Fruit fly (Drosophila melanogaster) whole organism, embryonic: ENCODE data around the gene CG34163.

Experiments used
- Abd-B ChIP-seq: fragments of 200-800 bp; sonication (Bioruptor generic); optimal IDR thresholded peaks from 2 replicates; lab custom pipeline; 2018; ENCODE audit warnings: missing biosample characterization, mild to moderate bottlenecking, missing genetic modification characterization, moderate library complexity
- B-H1 ChIP-seq: fragments of 200-800 bp; sonication (Bioruptor generic); IDR thresholded peaks from 3 replicates; pipeline ENCODE4 v1.3.6; 2022; ENCODE audit warnings: missing biosample characterization, missing genetic modification characterization
- Bgb ChIP-seq: fragments of 200-800 bp; sonication (Bioruptor generic); IDR thresholded peaks from 2 replicates; pipeline ENCODE4 v1.3.6; 2022; ENCODE audit warnings: missing biosample characterization, missing genetic modification characterization; ENCODE audit not compliant: partially characterized antibody
- CG10431 ChIP-seq: fragments of 200-800 bp; sonication (Bioruptor generic); optimal IDR thresholded peaks from 3 replicates; lab custom pipeline; 2018; ENCODE audit warnings: missing biosample characterization, mild to moderate bottlenecking, missing genetic modification characterization
- CG11456 ChIP-seq: fragments of 200-800 bp; sonication (Bioruptor generic); IDR thresholded peaks from 3 replicates; pipeline ENCODE4 v1.3.6; 2022; ENCODE audit warnings: missing biosample characterization, missing genetic modification characterization
- CG11560 ChIP-seq: fragments of 200-800 bp; sonication (Bioruptor generic); IDR thresholded peaks from 3 replicates; pipeline ENCODE4 v1.3.6; 2022; ENCODE audit warnings: missing biosample characterization, missing genetic modification characterization
- CG14014 ChIP-seq: fragments of 200-800 bp; sonication (Bioruptor generic); IDR thresholded peaks from 2 replicates; pipeline ENCODE4 v1.3.6; 2022; ENCODE audit warnings: missing biosample characterization, missing genetic modification characterization
- CG15073 ChIP-seq: fragments of 200-800 bp; sonication (Bioruptor generic); optimal IDR thresholded peaks from 2 replicates; lab custom pipeline; 2016; ENCODE audit warnings: missing biosample characterization, missing genetic modification characterization
- CG2875 ChIP-seq: fragments of 200-800 bp; sonication (Bioruptor generic); optimal IDR thresholded peaks from 2 replicates; lab custom pipeline; 2017; ENCODE audit warnings: missing biosample characterization, mild to moderate bottlenecking, missing genetic modification characterization, missing genetic modification reagents
- CG2889 ChIP-seq: fragments of 200-800 bp; sonication (Bioruptor generic); IDR thresholded peaks from 3 replicates; pipeline ENCODE4 v1.3.6; 2022; ENCODE audit warnings: missing biosample characterization, missing genetic modification characterization
- CG30403 ChIP-seq: fragments of 200-800 bp; sonication (Bioruptor generic); optimal IDR thresholded peaks from 3 replicates; lab custom pipeline; 2016; ENCODE audit warnings: missing biosample characterization, missing genetic modification characterization
- CG3407 ChIP-seq: fragments of 200-800 bp; sonication (Bioruptor generic); optimal IDR thresholded peaks from 2 replicates; lab custom pipeline; 2018; ENCODE audit warnings: missing biosample characterization, mild to moderate bottlenecking, missing genetic modification characterization
- CG42726 ChIP-seq: fragments of 200-800 bp; sonication (Bioruptor generic); IDR thresholded peaks from 2 replicates; pipeline ENCODE4 v1.3.6; 2022; ENCODE audit warnings: missing biosample characterization, missing genetic modification characterization; ENCODE audit not compliant: partially characterized antibody
- CG4282 ChIP-seq: fragments of 200-800 bp; sonication (Bioruptor generic); optimal IDR thresholded peaks from 2 replicates; lab custom pipeline; 2016; ENCODE audit warnings: missing biosample characterization, missing genetic modification characterization
- CG7963 ChIP-seq: fragments of 200-800 bp; sonication (Bioruptor generic); IDR thresholded peaks from 3 replicates; pipeline ENCODE4 v1.3.6; 2022; ENCODE audit warnings: missing biosample characterization, missing genetic modification characterization; ENCODE audit not compliant: partially characterized antibody
- CG8388 ChIP-seq: fragments of 200-800 bp; sonication (Bioruptor generic); optimal IDR thresholded peaks from 2 replicates; lab custom pipeline; 2019; ENCODE audit warnings: missing biosample characterization, mild to moderate bottlenecking, missing genetic modification characterization, moderate library complexity
- CG9215 ChIP-seq: fragments of 200-800 bp; sonication (Bioruptor generic); IDR thresholded peaks from 2 replicates; pipeline ENCODE4 v1.3.6; 2022; ENCODE audit warnings: missing biosample characterization, missing genetic modification characterization
- CG9609 ChIP-seq: fragments of 200-800 bp; sonication (Bioruptor generic); optimal IDR thresholded peaks from 3 replicates; lab custom pipeline; 2016; ENCODE audit warnings: missing biosample characterization, missing genetic modification characterization
- CrebB ChIP-seq: fragments of 200-800 bp; sonication (Bioruptor generic); optimal IDR thresholded peaks from 3 replicates; lab custom pipeline; 2018; ENCODE audit warnings: missing biosample characterization, mild to moderate bottlenecking, missing genetic modification characterization
- Dek ChIP-seq: fragments of 200-800 bp; sonication (Bioruptor generic); optimal IDR thresholded peaks from 3 replicates; lab custom pipeline; 2019; ENCODE audit warnings: missing biosample characterization, mild to moderate bottlenecking, missing genetic modification characterization, moderate library complexity
- Doc2 ChIP-seq: fragments of 200-800 bp; sonication (Bioruptor generic); IDR thresholded peaks from 2 replicates; pipeline ENCODE4 v1.3.6; 2022; ENCODE audit warnings: missing biosample characterization, missing genetic modification characterization
- Dref ChIP-seq: fragments of 200-800 bp; sonication (Bioruptor generic); IDR thresholded peaks from 2 replicates; pipeline ENCODE4 v1.3.6; 2022; ENCODE audit warnings: missing biosample characterization, missing genetic modification characterization
- Gug ChIP-seq: fragments of 200-800 bp; sonication (Bioruptor generic); IDR thresholded peaks from 4 replicates; pipeline ENCODE4 v1.3.6; 2022; ENCODE audit warnings: missing biosample characterization, missing genetic modification characterization
- Hr78 ChIP-seq, 2 experiments: fragments of 200-800 bp in 1 of 2; fragments of >200 bp in 1 of 2; sonication (Bioruptor generic) in 1 of 2; optimal IDR thresholded peaks; 2 replicates each; lab custom pipeline; 2017 to 2019; ENCODE audit warnings: missing biosample characterization in 2 of 2, missing genetic modification characterization in 2 of 2, mild to moderate bottlenecking in 1 of 2, moderate library complexity in 1 of 2
- Pdp1 ChIP-seq, 2 experiments: fragments of 200-800 bp; sonication (Bioruptor generic); optimal IDR thresholded peaks; 3 replicates each; lab custom pipeline; 2016; ENCODE audit warnings: missing biosample characterization in 2 of 2, missing genetic modification characterization in 2 of 2, mild to moderate bottlenecking in 1 of 2, moderate library complexity in 1 of 2
- Ravus ChIP-seq: fragments of 200-800 bp; sonication (Bioruptor generic); IDR thresholded peaks from 2 replicates; pipeline ENCODE4 v1.3.6; 2022; ENCODE audit warnings: missing biosample characterization, missing genetic modification characterization
- Rfx ChIP-seq: fragments of 200-800 bp; sonication (Bioruptor generic); IDR thresholded peaks from 2 replicates; pipeline ENCODE4 v1.3.6; 2022; ENCODE audit warnings: missing biosample characterization, missing genetic modification characterization
- Scr ChIP-seq: fragments of 200-800 bp; sonication (Bioruptor generic); IDR thresholded peaks from 2 replicates; pipeline ENCODE4 v1.3.6; 2022; ENCODE audit warnings: missing biosample characterization, missing genetic modification characterization; ENCODE audit not compliant: partially characterized antibody
- Stat92E ChIP-seq, 3 experiments: fragments of >200 bp in 2 of 3; fragments of 200-800 bp in 1 of 3; sonication (Bioruptor generic) in 1 of 3; optimal IDR thresholded peaks; 2 replicates each; lab custom pipeline; 2017 to 2019; ENCODE audit warnings: missing biosample characterization in 3 of 3, missing genetic modification characterization in 3 of 3, mild to moderate bottlenecking in 1 of 3, moderate library complexity in 1 of 3
- ab ChIP-seq: fragments of 200-800 bp; sonication (Bioruptor generic); optimal IDR thresholded peaks from 2 replicates; lab custom pipeline; 2016; ENCODE audit warnings: missing biosample characterization, missing genetic modification characterization
- ac ChIP-seq: fragments of 200-800 bp; sonication (Bioruptor generic); optimal IDR thresholded peaks from 3 replicates; lab custom pipeline; 2017; ENCODE audit warnings: missing biosample characterization, mild to moderate bottlenecking, missing genetic modification characterization
- ato ChIP-seq: fragments of 200-800 bp; sonication (Bioruptor generic); IDR thresholded peaks from 2 replicates; pipeline ENCODE4 v1.3.6; 2022; ENCODE audit warnings: missing biosample characterization, missing genetic modification characterization; ENCODE audit not compliant: partially characterized antibody
- bbx ChIP-seq: fragments of 200-800 bp; sonication (Bioruptor generic); IDR thresholded peaks from 2 replicates; pipeline ENCODE4 v1.3.6; 2022; ENCODE audit warnings: missing biosample characterization, missing genetic modification characterization; ENCODE audit not compliant: partially characterized antibody
- br ChIP-seq: fragments of >200 bp; optimal IDR thresholded peaks from 2 replicates; lab custom pipeline; 2017
- crol ChIP-seq: fragments of 200-800 bp; sonication (Bioruptor generic); IDR thresholded peaks from 2 replicates; pipeline ENCODE4 v1.3.6; 2022; ENCODE audit warnings: missing biosample characterization, missing genetic modification characterization
- ems ChIP-seq: fragments of 200-800 bp; sonication (Bioruptor generic); optimal IDR thresholded peaks from 3 replicates; lab custom pipeline; 2016; ENCODE audit warnings: missing biosample characterization, missing genetic modification characterization
- ewg ChIP-seq: fragments of 200-800 bp; sonication (Bioruptor generic); optimal IDR thresholded peaks from 3 replicates; lab custom pipeline; 2017; ENCODE audit warnings: mild to moderate bottlenecking, missing biosample characterization, missing genetic modification reagents, missing genetic modification characterization
- gcm2 ChIP-seq: fragments of 200-800 bp; sonication (Bioruptor generic); optimal IDR thresholded peaks from 2 replicates; lab custom pipeline; 2016; ENCODE audit warnings: missing biosample characterization, missing genetic modification characterization
- gsb-n ChIP-seq: fragments of 200-800 bp; sonication (Bioruptor generic); optimal IDR thresholded peaks from 3 replicates; lab custom pipeline; 2018; ENCODE audit warnings: missing biosample characterization, mild to moderate bottlenecking, missing genetic modification characterization
- gt ChIP-seq: fragments of 200-800 bp; sonication (Bioruptor generic); IDR thresholded peaks from 2 replicates; pipeline ENCODE4 v1.3.6; 2022; ENCODE audit warnings: missing biosample characterization, missing genetic modification characterization
- hkb ChIP-seq, 2 experiments: fragments of 200-800 bp in 1 of 2; fragments of >200 bp in 1 of 2; sonication (Bioruptor generic) in 1 of 2; IDR thresholded peaks in 1 of 2; optimal IDR thresholded peaks in 1 of 2; 2 replicates each; pipeline versions ENCODE4 v1.3.6 to Lab custom; 2017 to 2022; ENCODE audit warnings: missing biosample characterization in 1 of 2, missing genetic modification characterization in 1 of 2
- ken ChIP-seq: fragments of 200-800 bp; sonication (Bioruptor generic); IDR thresholded peaks from 3 replicates; pipeline ENCODE4 v1.3.6; 2022; ENCODE audit warnings: missing biosample characterization, missing genetic modification characterization
- lmd ChIP-seq: fragments of 200-800 bp; sonication (Bioruptor generic); IDR thresholded peaks from 2 replicates; pipeline ENCODE4 v1.3.6; 2022; ENCODE audit warnings: missing biosample characterization, missing genetic modification characterization
- sisA ChIP-seq: fragments of 200-800 bp; sonication (Bioruptor generic); IDR thresholded peaks from 2 replicates; pipeline ENCODE4 v1.3.6; 2022; ENCODE audit warnings: missing biosample characterization, missing genetic modification characterization
- sr ChIP-seq: fragments of 200-800 bp; sonication (Bioruptor generic); IDR thresholded peaks from 3 replicates; pipeline ENCODE4 v1.3.6; 2022; ENCODE audit warnings: missing biosample characterization, missing genetic modification characterization
- toy ChIP-seq: fragments of 200-800 bp; sonication (Bioruptor generic); IDR thresholded peaks from 2 replicates; pipeline ENCODE4 v1.3.6; 2022; ENCODE audit warnings: missing biosample characterization, missing genetic modification characterization
- zfh1 ChIP-seq: fragments of 200-800 bp; sonication (Bioruptor generic); IDR thresholded peaks from 3 replicates; pipeline ENCODE4 v1.3.6; 2022; ENCODE audit warnings: missing biosample characterization, missing genetic modification characterization

CG34163 gene

dm6 chr2L:12026458-12027431 is 38.7 kb downstream of the CG34163 start (continued):
- no peak for TF ChIP-seq ac (GFP tag; lab: Kevin White, UChicago)
- no peak for TF ChIP-seq Doc2 (GFP tag; lab: Robert Waterston, UW)
- TF ChIP-seq gcm2 (GFP tag; lab: Kevin White, UChicago): peak; percentile 47
- no peak for TF ChIP-seq sr (GFP tag; lab: Robert Waterston, UW)
- no peak for TF ChIP-seq CG42726 (GFP tag; lab: Robert Waterston, UW)
- TF ChIP-seq ems: no peak
- TF ChIP-seq ewg (GFP tag; lab: Kevin White, UChicago): peak; percentile 44
- peak; percentile 17 for TF ChIP-seq CG10431 (GFP tag; lab: Kevin White, UChicago)
- no peak for TF ChIP-seq toy (GFP tag; lab: Robert Waterston, UW)
- no peak for TF ChIP-seq CrebB (tag; lab: Kevin White, UChicago)
- peak; percentile 75 for TF ChIP-seq CG30403 (GFP tag; lab: Kevin White, UChicago)
- 0 out of 2 replicates have a peak, but pooled peaks have one; percentile 40 for TF ChIP-seq CG14014 (GFP tag; lab: Robert Waterston, UW)
- TF ChIP-seq Dek (tag; lab: Kevin White, UChicago): peak; percentile 7
- no peak for TF ChIP-seq br
- TF ChIP-seq CG4282: no peak
- TF ChIP-seq sisA (GFP tag; lab: Robert Waterston, UW): peak; percentile 43; the same call in 1 of the 2 replicates
- TF ChIP-seq zfh1: peak; percentile 54; the same call in 1 of the 3 replicates
- peak; percentile 35 for TF ChIP-seq Gug (GFP tag; lab: Robert Waterston, UW)
- 0 out of 2 replicates have a peak, but pooled peaks have one; percentile 35 for TF ChIP-seq Bgb
- TF ChIP-seq Abd-B: peak; percentile 29
- no peak for TF ChIP-seq CG2875 (GFP tag; lab: Kevin White, UChicago)
- no peak for TF ChIP-seq gt (GFP tag; lab: Robert Waterston, UW)
- peak; percentile 22 for TF ChIP-seq CG9609 (GFP tag; lab: Kevin White, UChicago)
- peak; percentile 28 for TF ChIP-seq CG15073
- TF ChIP-seq CG8388 (GFP tag; lab: Kevin White, UChicago): peak; percentile 46
- no peak for TF ChIP-seq gsb-n (tag; lab: Kevin White, UChicago)
- peak; percentile 37 for TF ChIP-seq Ravus (GFP tag; lab: Robert Waterston, UW)
- peak in 1 of 2 experiments; percentile 37 for TF ChIP-seq Pdp1 (GFP tag; optimal IDR thresholded peaks at IDR 0.05; lab: Kevin White, UChicago)
- no peak for TF ChIP-seq CG11560 (tag; lab: Robert Waterston, UW)
- TF ChIP-seq Hr78 (GFP tag; optimal IDR thresholded peaks at IDR 0.05; lab: Kevin White, UChicago): peak in 1 of 2 experiments; percentile 16
- TF ChIP-seq Dref (GFP tag; lab: Robert Waterston, UW): peak; percentile 45
- no peak for TF ChIP-seq CG7963 (GFP tag; lab: Robert Waterston, UW)
- peak; percentile 62 for TF ChIP-seq lmd
- no peak for TF ChIP-seq Scr (GFP tag; lab: Robert Waterston, UW)
- no peak for TF ChIP-seq ato
- peak; percentile 20; the same call in 1 of the 3 replicates for TF ChIP-seq B-H1 (GFP tag; lab: Robert Waterston, UW)
- peak; percentile 42 for TF ChIP-seq CG3407 (GFP tag; lab: Kevin White, UChicago)
- TF ChIP-seq CG9215 (GFP tag; lab: Robert Waterston, UW): no peak
- TF ChIP-seq Stat92E (GFP tag; optimal IDR thresholded peaks at IDR 0.05; lab: Kevin White, UChicago): no peak
- no peak for TF ChIP-seq ab
- 0 out of 3 replicates have a peak, but pooled peaks have one; percentile 31 for TF ChIP-seq CG2889 (GFP tag; lab: Robert Waterston, UW)
- peak; percentile 55; the same call in 2 of the 3 replicates for TF ChIP-seq ken (GFP tag; lab: Robert Waterston, UW)
- TF ChIP-seq Rfx (GFP tag; lab: Robert Waterston, UW): peak; percentile 55
- no peak for TF ChIP-seq bbx (GFP tag; lab: Robert Waterston, UW)
- TF ChIP-seq CG11456 (GFP tag; lab: Robert Waterston, UW): peak; percentile 68; the same call in 1 of the 3 replicates
- peak; percentile 31; the same call in 1 of the 2 replicates for TF ChIP-seq crol (GFP tag; lab: Robert Waterston, UW)
- TF ChIP-seq hkb (optimal IDR thresholded peaks at IDR 0.05; lab: Kevin White, UChicago): no peak
- 0 out of 2 replicates have a peak, but pooled peaks have one; percentile 21 for TF ChIP-seq hkb (GFP tag; IDR thresholded peaks at IDR 0.05; lab: Robert Waterston, UW)
